Worm (Caenorhabditis elegans) whole organism, L1 larva: ENCODE data around the gene gmn-1.

Experiments used
- C04F5.9 ChIP-seq: sonication (generic microtip); optimal IDR thresholded peaks from 2 replicates; lab custom pipeline; 2016; ENCODE audit warnings: missing genetic modification characterization, missing compliant biosample characterization
- Y116A8C.19 ChIP-seq: sonication (generic microtip); optimal IDR thresholded peaks from 2 replicates; lab custom pipeline; 2016; ENCODE audit warnings: missing compliant biosample characterization, missing genetic modification characterization, borderline replicate concordance
- blmp-1 ChIP-seq: fragments of 150-350 bp; optimal IDR thresholded peaks from 2 replicates; lab custom pipeline; 2014; ENCODE audit warnings: missing biosample characterization, missing genetic modification characterization
- ceh-63 ChIP-seq: fragments of 200-800 bp; sonication (Bioruptor generic); optimal IDR thresholded peaks from 2 replicates; lab custom pipeline; 2018; ENCODE audit warnings: mild to moderate bottlenecking, missing genetic modification characterization, missing compliant biosample characterization
- ceh-8 ChIP-seq: fragments of 200-800 bp; sonication (Bioruptor generic); optimal IDR thresholded peaks from 2 replicates; lab custom pipeline; 2018; ENCODE audit warnings: mild to moderate bottlenecking, missing genetic modification characterization, moderate library complexity, missing compliant biosample characterization
- ceh-82 ChIP-seq, 3 experiments: fragments of 150-350 bp in 1 of 3; sonication (generic microtip) in 2 of 3; optimal IDR thresholded peaks; 2 replicates each; lab custom pipeline; 2014 to 2017; ENCODE audit warnings: missing biosample characterization in 3 of 3, missing genetic modification characterization in 3 of 3
- ces-1 ChIP-seq: fragments of 150-350 bp; optimal IDR thresholded peaks from 2 replicates; lab custom pipeline; 2014; ENCODE audit warnings: missing biosample characterization, missing genetic modification reagents, missing genetic modification characterization
- dpl-1 ChIP-seq, 3 experiments: fragments of 150-350 bp in 2 of 3; sonication (generic microtip) in 1 of 3; optimal IDR thresholded peaks; 2 replicates each; lab custom pipeline; 2014 to 2017; ENCODE audit warnings: missing biosample characterization in 3 of 3, missing genetic modification characterization in 3 of 3, missing genetic modification reagents in 3 of 3
- efl-1 ChIP-seq, 4 experiments: fragments of 150-350 bp; optimal IDR thresholded peaks in 3 of 4; peaks in 1 of 4; 1 replicate in 1 of 4; 2 replicates in 3 of 4; lab custom pipeline; 2014; ENCODE audit warnings: missing biosample characterization in 2 of 4, missing genetic modification characterization in 2 of 4, missing genetic modification reagents in 2 of 4
- egl-13 ChIP-seq: sonication (generic microtip); optimal IDR thresholded peaks from 2 replicates; lab custom pipeline; 2016; ENCODE audit warnings: missing genotype, missing genetic modification reagents, missing genetic modification characterization, missing compliant biosample characterization
- egl-27 ChIP-seq, 2 experiments: fragments of 150-350 bp in 1 of 2; sonication (generic microtip); optimal IDR thresholded peaks; 3 replicates each; lab custom pipeline; 2017 to 2018; ENCODE audit warnings: missing biosample characterization in 2 of 2, missing genetic modification characterization in 2 of 2, missing genetic modification reagents in 2 of 2
- elt-2 ChIP-seq: sonication (generic microtip); optimal IDR thresholded peaks from 2 replicates; lab custom pipeline; 2016; ENCODE audit warnings: missing genetic modification characterization, mild to moderate bottlenecking, inconsistent platforms, missing compliant biosample characterization, missing genetic modification reagents
- ets-5 ChIP-seq: fragments of 200-800 bp; sonication (Bioruptor generic); IDR thresholded peaks from 2 replicates; pipeline ENCODE4 v1.3.6; 2022; ENCODE audit warnings: missing genetic modification characterization, missing compliant biosample characterization
- fkh-8 ChIP-seq: sonication (generic microtip); optimal IDR thresholded peaks from 2 replicates; lab custom pipeline; 2016; ENCODE audit warnings: mild to moderate bottlenecking, missing genetic modification characterization, missing compliant biosample characterization
- fos-1 ChIP-seq: fragments of 150-350 bp; optimal IDR thresholded peaks from 2 replicates; lab custom pipeline; 2014; ENCODE audit warnings: missing biosample characterization, missing genetic modification characterization
- hlh-4 ChIP-seq: sonication (generic microtip); optimal IDR thresholded peaks from 2 replicates; lab custom pipeline; 2016; ENCODE audit warnings: mild to moderate bottlenecking, missing genetic modification characterization, missing compliant biosample characterization
- isw-1 ChIP-seq: fragments of 200-800 bp; sonication (Bioruptor generic); IDR thresholded peaks from 2 replicates; pipeline ENCODE4 v1.3.6; 2022; ENCODE audit warnings: missing genetic modification characterization, missing compliant biosample characterization
- lin-13 ChIP-seq: fragments of 150-350 bp; optimal IDR thresholded peaks from 2 replicates; lab custom pipeline; 2014; ENCODE audit warnings: missing biosample characterization, missing genetic modification reagents, missing genetic modification characterization
- lin-35 ChIP-seq, 2 experiments: fragments of 150-350 bp; optimal IDR thresholded peaks; 2 replicates each; lab custom pipeline; 2014; ENCODE audit warnings: missing biosample characterization in 2 of 2, missing genetic modification characterization in 2 of 2, missing genetic modification reagents in 2 of 2
- mab-9 ChIP-seq: fragments of 200-800 bp; sonication (Bioruptor generic); IDR thresholded peaks from 2 replicates; pipeline ENCODE4 v1.3.6; 2022; ENCODE audit warnings: missing genetic modification reagents, missing genetic modification characterization, missing compliant biosample characterization
- mef-2 ChIP-seq: fragments of 150-350 bp; optimal IDR thresholded peaks from 2 replicates; lab custom pipeline; 2014; ENCODE audit warnings: missing biosample characterization, missing genetic modification characterization
- nhr-20 ChIP-seq: sonication (generic microtip); optimal IDR thresholded peaks from 2 replicates; lab custom pipeline; 2016; ENCODE audit warnings: mild to moderate bottlenecking, missing genetic modification characterization, missing compliant biosample characterization
- nhr-237 ChIP-seq: fragments of 150-350 bp; optimal IDR thresholded peaks from 2 replicates; lab custom pipeline; 2014; ENCODE audit warnings: missing biosample characterization, missing genetic modification characterization
- nhr-76 ChIP-seq: sonication (generic microtip); optimal IDR thresholded peaks from 2 replicates; lab custom pipeline; 2017; ENCODE audit warnings: missing biosample characterization, missing genetic modification characterization
- nhr-84 ChIP-seq: sonication (generic microtip); optimal IDR thresholded peaks from 2 replicates; lab custom pipeline; 2017; ENCODE audit warnings: missing biosample characterization, missing genetic modification characterization
- rnt-1 ChIP-seq: sonication (generic microtip); optimal IDR thresholded peaks from 2 replicates; lab custom pipeline; 2016; ENCODE audit warnings: mild to moderate bottlenecking, missing genetic modification characterization, moderate library complexity, missing compliant biosample characterization
- swsn-7 ChIP-seq: sonication (generic microtip); optimal IDR thresholded peaks from 2 replicates; lab custom pipeline; 2016; ENCODE audit warnings: missing genetic modification characterization, missing compliant biosample characterization
- unc-130 ChIP-seq: fragments of 150-350 bp; optimal IDR thresholded peaks from 2 replicates; lab custom pipeline; 2017; ENCODE audit warnings: missing biosample characterization, missing genetic modification characterization, inconsistent platforms
- unc-86 ChIP-seq: sonication (generic microtip); optimal IDR thresholded peaks from 2 replicates; lab custom pipeline; 2016; ENCODE audit warnings: missing genetic modification characterization, missing compliant biosample characterization
- vab-15 ChIP-seq: sonication (generic microtip); optimal IDR thresholded peaks from 2 replicates; lab custom pipeline; 2017; ENCODE audit warnings: missing genotype, mild to moderate bottlenecking, missing genetic modification characterization, missing compliant biosample characterization
- zag-1 ChIP-seq: fragments of 150-350 bp; optimal IDR thresholded peaks from 2 replicates; lab custom pipeline; 2014; ENCODE audit warnings: missing biosample characterization, missing genetic modification characterization
- zip-4 ChIP-seq: fragments of 200-800 bp; sonication (Bioruptor generic); optimal IDR thresholded peaks from 2 replicates; lab custom pipeline; 2018; ENCODE audit warnings: mild to moderate bottlenecking, missing genetic modification characterization, moderate library complexity, missing compliant biosample characterization
- ztf-4 ChIP-seq: fragments of 150-350 bp; optimal IDR thresholded peaks from 2 replicates; lab custom pipeline; 2014; ENCODE audit warnings: missing biosample characterization, missing genetic modification characterization

gmn-1 gene

DNA sequence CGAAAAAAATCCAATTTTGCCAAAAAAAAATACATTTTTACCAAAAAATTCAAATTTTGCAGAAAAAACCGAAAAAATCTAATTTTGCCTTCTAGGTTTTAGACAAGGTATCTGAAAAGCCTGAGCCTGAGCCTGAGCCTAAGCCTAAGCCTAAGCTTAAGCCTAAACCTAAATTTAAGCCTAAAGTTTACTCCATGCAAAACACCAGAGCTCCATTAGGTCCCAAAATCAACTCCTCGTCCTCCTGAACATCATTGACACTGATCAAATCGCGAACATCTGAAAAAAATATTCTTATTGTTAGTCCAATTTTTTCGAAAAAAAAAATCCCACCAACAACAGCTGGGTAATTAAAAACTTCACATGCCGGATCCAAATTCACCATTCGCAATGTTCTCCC is 7.1 kb downstream of the gmn-1 start:
- TF ChIP-seq efl-1 (optimal IDR thresholded peaks at IDR 0.05; lab: Kevin White, UChicago) (no peak), efl-1 (GFP tag; optimal IDR thresholded peaks at IDR 0.05 in 1 of 2; lab: Kevin White, UChicago) (peak in 1 of 2 experiments; percentile 53), elt-2 (tag; lab: Kevin White, UChicago) (no peak)

DNA sequence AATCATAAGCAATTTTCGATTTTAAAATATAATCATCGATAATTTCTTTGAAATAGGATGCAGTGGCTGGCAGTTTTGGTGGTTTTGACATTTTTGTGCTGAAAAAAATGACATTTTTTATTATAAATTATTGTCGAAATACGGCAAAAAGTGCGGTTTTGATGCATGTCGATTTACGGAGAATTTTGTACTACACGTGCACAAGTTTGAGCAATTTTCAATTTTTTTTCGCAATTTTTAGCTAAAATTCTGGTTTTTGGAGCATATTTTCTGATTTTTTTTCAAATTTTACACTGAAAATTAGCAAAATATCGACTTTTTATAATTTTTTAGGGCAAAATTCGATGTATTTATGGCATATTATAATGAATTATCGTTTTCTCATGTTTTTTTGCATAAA is 9.5 kb downstream of the gmn-1 start, which contains the start of gene Y75B8A.13:
Y75B8A.13 (minus strand) TSS at position 101 of the 400 bp plus-strand sequence.
- TF ChIP-seq rnt-1 (tag; lab: Kevin White, UChicago) (no peak), dpl-1 (GFP tag; optimal IDR thresholded peaks at IDR 0.05; lab: Kevin White, UChicago) (no peak), nhr-20 (tag; lab: Kevin White, UChicago) (no peak), unc-86 (tag; lab: Kevin White, UChicago) (no peak), zip-4 (GFP tag; lab: Kevin White, UChicago) (no peak), hlh-4 (tag; lab: Kevin White, UChicago) (no peak), ets-5 (no peak), mef-2 (no peak), ceh-63 (GFP tag; lab: Kevin White, UChicago) (no peak), ceh-8 (GFP tag; lab: Kevin White, UChicago) (no peak), lin-35 (GFP tag; optimal IDR thresholded peaks at IDR 0.05; lab: Kevin White, UChicago) (no peak)

DNA sequence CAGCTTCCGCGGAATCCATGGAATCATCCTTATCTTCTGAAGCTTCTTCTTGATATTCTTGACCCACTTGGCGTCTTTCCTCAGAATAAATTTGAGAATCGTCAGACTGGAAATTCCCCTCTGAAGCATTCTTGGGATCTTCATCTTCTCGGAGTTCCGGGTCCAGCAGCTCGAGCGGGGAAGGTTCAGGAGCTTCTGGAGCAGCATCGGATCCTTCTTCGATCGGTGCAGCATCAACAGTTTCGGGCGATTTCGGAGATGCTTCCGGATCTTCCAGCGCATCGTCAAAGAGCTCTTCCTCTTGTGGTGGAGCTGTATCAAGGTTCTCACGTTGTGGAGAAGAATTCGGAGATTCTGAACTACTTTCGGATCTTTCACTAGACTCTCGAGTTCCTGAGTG is 17.6 kb downstream of the gmn-1 start:
- no peak for TF ChIP-seq Y116A8C.19
- no peak for TF ChIP-seq lin-13 (GFP tag; lab: Kevin White, UChicago)

DNA sequence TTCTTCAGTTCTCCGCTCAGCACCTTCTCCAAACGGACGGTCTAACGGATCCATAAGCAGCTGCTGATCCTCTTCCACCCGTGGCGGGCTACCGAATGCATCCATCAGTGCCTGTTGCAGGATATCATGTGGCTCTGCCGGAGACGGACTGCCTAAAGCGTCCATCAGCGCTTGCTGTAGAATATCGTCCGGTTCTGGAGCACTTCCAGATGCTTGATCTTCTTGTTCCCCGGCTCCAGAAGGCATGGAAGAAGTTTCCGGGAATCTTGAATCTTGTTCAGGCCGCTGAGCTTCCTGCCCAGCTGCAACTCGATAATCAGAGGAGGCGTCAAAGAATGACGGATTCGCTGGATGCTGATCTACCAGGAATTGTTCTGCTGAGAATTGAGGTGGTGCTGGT is 19.9 kb downstream of the gmn-1 start:
- no peak for TF ChIP-seq unc-130 (tag; lab: Kevin White, UChicago)
- no peak for TF ChIP-seq zag-1 (tag; lab: Kevin White, UChicago)
- no peak for TF ChIP-seq ets-5
- no peak for TF ChIP-seq ceh-63 (GFP tag; lab: Kevin White, UChicago)
- TF ChIP-seq C04F5.9 (tag; lab: Kevin White, UChicago) = no peak
- TF ChIP-seq nhr-237 (tag; lab: Kevin White, UChicago) = no peak
- TF ChIP-seq ztf-4 (tag; lab: Kevin White, UChicago) = no peak
- no peak for TF ChIP-seq egl-27 (tag; optimal IDR thresholded peaks at IDR 0.05; lab: Kevin White, UChicago)
- no peak for TF ChIP-seq fos-1

DNA sequence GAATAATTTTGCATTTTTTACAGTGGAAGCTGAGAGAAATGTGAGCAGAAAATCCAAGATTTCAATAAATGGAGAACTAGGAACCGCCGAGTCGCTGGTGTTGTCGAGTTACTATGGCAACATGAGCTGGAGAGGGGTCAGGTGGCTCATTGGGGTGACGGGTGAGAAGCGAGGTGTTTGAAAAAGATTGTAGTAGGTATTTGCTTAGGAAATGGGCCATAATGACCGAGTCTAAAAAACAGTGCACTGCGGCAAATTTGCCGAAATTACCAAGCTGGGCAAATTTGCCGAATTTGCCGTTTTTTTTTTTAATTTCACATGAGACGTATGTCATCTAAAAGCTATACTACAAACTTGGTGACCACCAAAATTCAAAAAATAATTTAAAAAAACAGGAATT is 22.7 kb downstream of the gmn-1 start, which contains the start of gene osm-12:
osm-12 (minus strand) TSS at position 101 of the 400 bp plus-strand sequence.
- TF ChIP-seq mab-9 (GFP tag; lab: Robert Waterston, UW) (no peak), egl-27 (tag; optimal IDR thresholded peaks at IDR 0.05; lab: Kevin White, UChicago) (no peak), vab-15 (tag; lab: Kevin White, UChicago) (no peak), fkh-8 (tag; lab: Kevin White, UChicago) (peak; percentile 3), nhr-76 (tag; lab: Kevin White, UChicago) (no peak)

DNA sequence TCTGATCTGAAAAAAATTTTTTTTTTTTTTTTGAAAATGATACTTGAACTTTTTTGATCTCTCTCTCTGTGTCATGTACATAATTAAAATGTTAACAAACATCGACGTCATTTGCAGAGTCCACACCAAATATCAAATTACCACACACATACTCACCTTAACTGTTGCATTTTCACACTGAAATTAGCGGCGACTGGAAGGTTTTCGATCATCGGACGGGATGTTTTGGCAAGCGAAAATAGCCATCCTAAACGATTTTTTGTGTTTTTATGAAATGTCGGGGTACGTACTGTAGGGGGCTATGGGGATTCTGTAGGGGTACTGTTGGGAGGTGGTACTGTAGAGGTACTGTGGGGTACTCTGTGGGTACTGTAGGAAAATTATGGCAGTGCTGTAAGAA is 27.0 kb downstream of the gmn-1 start:
- no peak for TF ChIP-seq swsn-7 (tag; lab: Kevin White, UChicago)
- TF ChIP-seq efl-1 (optimal IDR thresholded peaks at IDR 0.05; lab: Kevin White, UChicago) = no peak
- TF ChIP-seq efl-1 (GFP tag; optimal IDR thresholded peaks at IDR 0.05 in 1 of 2; lab: Kevin White, UChicago) = peak in 1 of 2 experiments; percentile 92
- no peak for TF ChIP-seq egl-13 (tag; lab: Kevin White, UChicago)
- TF ChIP-seq, all 84 proteins: peak for 1

DNA sequence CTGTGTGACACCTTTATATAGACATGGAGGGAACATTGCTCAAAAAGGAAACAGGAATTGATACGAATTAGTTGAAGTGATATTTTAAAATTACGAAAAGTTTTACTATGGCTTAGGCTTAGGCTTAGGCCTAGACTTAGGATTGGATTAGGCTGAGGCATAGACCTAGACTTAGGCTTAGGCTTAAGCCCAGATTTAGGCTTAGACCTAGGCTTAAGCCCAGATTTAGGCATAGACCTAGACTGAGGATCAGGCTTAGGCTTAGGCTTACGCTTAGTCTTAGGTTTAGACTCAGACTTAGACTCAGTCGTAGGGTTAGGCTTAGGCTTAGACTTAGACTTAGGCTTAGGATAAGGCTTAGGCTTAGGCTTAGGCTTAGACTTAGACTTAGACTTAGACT is 29.1 kb downstream of the gmn-1 start:
- TF ChIP-seq isw-1 = no peak
- TF ChIP-seq ces-1 (GFP tag; lab: Kevin White, UChicago) = no peak
- no peak for TF ChIP-seq fkh-8 (tag; lab: Kevin White, UChicago)
- no peak for TF ChIP-seq dpl-1 (GFP tag; optimal IDR thresholded peaks at IDR 0.05; lab: Kevin White, UChicago)
- TF ChIP-seq ceh-82 (tag; optimal IDR thresholded peaks at IDR 0.05; lab: Kevin White, UChicago) = no peak
- TF ChIP-seq nhr-84 (tag; lab: Kevin White, UChicago) = no peak
- no peak for TF ChIP-seq blmp-1 (tag; lab: Kevin White, UChicago)
- TF ChIP-seq, all 84 proteins: peak for 0
